Worm (Caenorhabditis elegans): ENCODE results near the gene srz-54.

ce11 chrV:16958975-16959374 is 21.5 kb upstream of the srz-54 start:
- TF ChIP-seq nhr-28 (tag; optimal IDR thresholded peaks at IDR 0.05) (no peak), hmg-11 (tag; optimal IDR thresholded peaks at IDR 0.05) (no peak), ztf-4 (tag; optimal IDR thresholded peaks at IDR 0.05) (no peak), elt-1 (tag; optimal IDR thresholded peaks at IDR 0.05) (no peak)
